Worm (Caenorhabditis elegans) whole organism, mixed stage, embryonic: ENCODE results near the gene sec-6.
"Not testable (repeated sequence)": the region's sequence is repeated elsewhere in the genome, so short reads cannot be mapped to it uniquely, and the experiment has no call there.

Experiments used
- ces-1 ChIP-seq: fragments of 150-350 bp; optimal IDR thresholded peaks from 2 replicates; lab custom pipeline; 2014; ENCODE audit warnings: missing biosample characterization, missing genetic modification reagents, missing genetic modification characterization
- drap-1 ChIP-seq: fragments of 200-800 bp; sonication (Bioruptor generic); optimal IDR thresholded peaks from 3 replicates; lab custom pipeline; 2018; ENCODE audit warnings: mild to moderate bottlenecking, missing genetic modification characterization, missing compliant biosample characterization
- mep-1 ChIP-seq: fragments of 150-350 bp; optimal IDR thresholded peaks from 2 replicates; lab custom pipeline; 2017; ENCODE audit warnings: missing biosample characterization, missing genetic modification reagents, missing genetic modification characterization, inconsistent platforms
- nhr-12 ChIP-seq: fragments of 150-350 bp; optimal IDR thresholded peaks from 2 replicates; lab custom pipeline; 2014; ENCODE audit warnings: missing biosample characterization, missing genetic modification characterization
- nhr-28 ChIP-seq: fragments of 150-350 bp; optimal IDR thresholded peaks from 2 replicates; lab custom pipeline; 2014; ENCODE audit warnings: missing biosample characterization, missing genetic modification characterization
- pha-4 ChIP-seq: fragments of 150-350 bp; optimal IDR thresholded peaks from 2 replicates; lab custom pipeline; 2018; ENCODE audit warnings: missing biosample characterization, missing genetic modification reagents, missing genetic modification characterization

ce11 chrII:5350357-5350756 is 9.0 kb upstream of the sec-6 start, which contains the start of gene F09E5.8:
- TF ChIP-seq nhr-12 (tag; lab: Kevin White, UChicago); ces-1 (GFP tag; lab: Kevin White, UChicago); pha-4 (tag; lab: Kevin White, UChicago); drap-1 (GFP tag; lab: Kevin White, UChicago); nhr-28 (tag; lab: Kevin White, UChicago); mep-1: not testable (repeated sequence)
